Fruit fly (Drosophila melanogaster): ENCODE measurements around the gene bsk.
A peak's percentile ranks its signal among the peaks of the same experiment; 100 is the strongest.

bsk gene

dm6 chr2L:10291276-10291675, 41.0 kb upstream of the bsk start:
- no peak for TF ChIP-seq CG8301 (tag; optimal IDR thresholded peaks at IDR 0.05)
- TF ChIP-seq Snoo (tag; optimal IDR thresholded peaks at IDR 0.05): no peak
- TF ChIP-seq CG9948 (tag; optimal IDR thresholded peaks at IDR 0.05): no peak
- TF ChIP-seq D1 (tag; optimal IDR thresholded peaks at IDR 0.05): no peak
- no peak for TF ChIP-seq rn (GFP tag; IDR thresholded peaks at IDR 0.05)
- TF ChIP-seq CG8159 (tag; optimal IDR thresholded peaks at IDR 0.05): no peak
- TF ChIP-seq CG15710 (tag; optimal IDR thresholded peaks at IDR 0.05): no peak
- TF ChIP-seq EcR (GFP tag; optimal IDR thresholded peaks at IDR 0.05): no peak
- TF ChIP-seq CG10348 (GFP tag; IDR thresholded peaks at IDR 0.05): no peak
- TF ChIP-seq CG17806 (tag; optimal IDR thresholded peaks at IDR 0.05): no peak
- TF ChIP-seq Pif1A (GFP tag; optimal IDR thresholded peaks at IDR 0.05): no peak
- no peak for TF ChIP-seq CG14655 (GFP tag; optimal IDR thresholded peaks at IDR 0.05)

dm6 chr2L:10280772-10281171, 30.5 kb upstream of the bsk start, which contains the start of gene CG34043:
TSS of gene CG34043 (minus strand) at chr2L:10280872.
- TF ChIP-seq CG4496 (GFP tag; IDR thresholded peaks at IDR 0.05) (no peak), CG9948 (tag; optimal IDR thresholded peaks at IDR 0.05) (no peak), CG34367 (tag; optimal IDR thresholded peaks at IDR 0.05) (no peak), CG32121 (GFP tag; IDR thresholded peaks at IDR 0.05) (no peak)

- TF ChIP-seq fd96Ca (GFP tag; IDR thresholded peaks at IDR 0.05) (no peak), gl (tag; optimal IDR thresholded peaks at IDR 0.05) (no peak), CG8301 (tag; optimal IDR thresholded peaks at IDR 0.05) (no peak), CG8159 (tag; optimal IDR thresholded peaks at IDR 0.05) (no peak), CG32121 (GFP tag; IDR thresholded peaks at IDR 0.05) (no peak), EcR (GFP tag; optimal IDR thresholded peaks at IDR 0.05) (no peak), CG14655 (GFP tag; optimal IDR thresholded peaks at IDR 0.05) (no peak), Ets98B (GFP tag; IDR thresholded peaks at IDR 0.05) (no peak), CG15710 (tag; optimal IDR thresholded peaks at IDR 0.05) (no peak), D1 (tag; optimal IDR thresholded peaks at IDR 0.05) (no peak), rn (GFP tag; IDR thresholded peaks at IDR 0.05) (no peak), CG10348 (GFP tag; IDR thresholded peaks at IDR 0.05) (no peak), Pif1A (GFP tag; optimal IDR thresholded peaks at IDR 0.05) (no peak), CG13204 (GFP tag; optimal IDR thresholded peaks at IDR 0.05) (no peak), CG12605 (GFP tag; IDR thresholded peaks at IDR 0.05) (no peak), Snoo (tag; optimal IDR thresholded peaks at IDR 0.05) (no peak), CG34367 (tag; optimal IDR thresholded peaks at IDR 0.05) (no peak)
These were observed 28.4 kb upstream of the bsk start, which contains the start of gene Utx for dm6 chr2L:10278658-10279057. TSS of gene Utx (minus strand) at chr2L:10278811.

DNA sequence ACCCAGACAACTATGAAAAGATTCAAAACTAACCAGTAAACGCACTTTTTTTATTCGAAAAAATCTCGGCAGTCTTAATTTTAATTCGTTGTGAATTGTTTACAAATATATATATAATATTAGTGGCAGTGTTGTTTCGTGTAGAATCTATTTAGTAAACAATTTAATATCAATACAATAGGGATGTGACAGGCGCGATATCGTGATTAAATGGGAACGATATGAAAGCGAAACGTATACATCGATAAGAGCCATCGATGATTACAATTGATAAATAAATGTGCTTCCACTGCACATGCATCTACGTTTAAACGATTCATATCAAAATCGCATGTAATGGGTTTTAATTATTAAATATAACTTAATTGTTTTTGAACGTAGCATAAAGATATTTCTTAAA, 27.1 kb upstream of the bsk start:
- TF ChIP-seq CG32121 (GFP tag; IDR thresholded peaks at IDR 0.05) (no peak), CG9948 (tag; optimal IDR thresholded peaks at IDR 0.05) (no peak), Pif1B (GFP tag; optimal IDR thresholded peaks at IDR 0.05) (no peak), CG4496 (GFP tag; IDR thresholded peaks at IDR 0.05) (no peak), Snoo (tag; optimal IDR thresholded peaks at IDR 0.05) (no peak), gl (tag; optimal IDR thresholded peaks at IDR 0.05) (no peak), D1 (tag; optimal IDR thresholded peaks at IDR 0.05) (no peak), CG14655 (GFP tag; optimal IDR thresholded peaks at IDR 0.05) (no peak), Pif1A (GFP tag; optimal IDR thresholded peaks at IDR 0.05) (no peak), fd96Ca (GFP tag; IDR thresholded peaks at IDR 0.05) (no peak), CG17806 (tag; optimal IDR thresholded peaks at IDR 0.05) (no peak), CG8159 (tag; optimal IDR thresholded peaks at IDR 0.05) (no peak), CG34367 (tag; optimal IDR thresholded peaks at IDR 0.05) (no peak), CG15710 (tag; optimal IDR thresholded peaks at IDR 0.05) (no peak), CG13204 (GFP tag; optimal IDR thresholded peaks at IDR 0.05) (no peak), CG12605 (GFP tag; IDR thresholded peaks at IDR 0.05) (no peak)

- TF ChIP-seq Ets98B (GFP tag; IDR thresholded peaks at IDR 0.05) (no peak; the same call in 1 of the 2 replicates), D1 (tag; optimal IDR thresholded peaks at IDR 0.05) (no peak), Snoo (tag; optimal IDR thresholded peaks at IDR 0.05) (no peak), gl (tag; optimal IDR thresholded peaks at IDR 0.05) (peak; percentile 5), Pif1B (GFP tag; optimal IDR thresholded peaks at IDR 0.05) (peak; percentile 46), rn (GFP tag; IDR thresholded peaks at IDR 0.05) (peak; percentile 47; the same call in 1 of the 2 replicates), CG14655 (GFP tag; optimal IDR thresholded peaks at IDR 0.05) (no peak), CG15710 (tag; optimal IDR thresholded peaks at IDR 0.05) (no peak), CG10348 (GFP tag; IDR thresholded peaks at IDR 0.05) (no peak), CG8159 (tag; optimal IDR thresholded peaks at IDR 0.05) (no peak), fd96Ca (GFP tag; IDR thresholded peaks at IDR 0.05) (no peak), CG32121 (GFP tag; IDR thresholded peaks at IDR 0.05) (peak; percentile 27), CG12605 (GFP tag; IDR thresholded peaks at IDR 0.05) (peak; percentile 19; the same call in 1 of the 2 replicates), Pif1A (GFP tag; optimal IDR thresholded peaks at IDR 0.05) (peak; percentile 74), EcR (GFP tag; optimal IDR thresholded peaks at IDR 0.05) (no peak), CG13204 (GFP tag; optimal IDR thresholded peaks at IDR 0.05) (no peak), CG17806 (tag; optimal IDR thresholded peaks at IDR 0.05) (peak; percentile 32), CG8301 (tag; optimal IDR thresholded peaks at IDR 0.05) (no peak), CG34367 (tag; optimal IDR thresholded peaks at IDR 0.05) (no peak), CG4496 (GFP tag; IDR thresholded peaks at IDR 0.05) (peak; percentile 74)
These were observed 26.5 kb upstream of the bsk start for dm6 chr2L:10276846-10277245.

DNA sequence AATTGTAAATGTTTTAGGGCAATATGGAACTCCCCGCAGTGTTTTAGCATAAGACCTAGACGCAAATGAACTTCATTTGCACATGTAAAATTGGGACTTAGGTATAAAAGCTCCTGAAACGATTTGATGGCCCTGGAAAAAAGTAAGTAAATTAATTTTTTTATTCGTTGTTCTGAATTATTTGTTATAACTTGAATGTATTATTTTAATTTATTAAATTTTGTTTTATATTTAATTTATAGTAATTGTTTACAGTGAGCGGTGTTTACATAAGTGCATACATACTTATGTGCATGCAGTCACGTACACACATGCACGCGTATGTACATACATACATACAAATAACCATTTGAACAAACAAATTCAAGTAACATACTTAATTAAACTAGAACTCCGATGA, 26.1 kb upstream of the bsk start:
- TF ChIP-seq CG32121 (GFP tag; IDR thresholded peaks at IDR 0.05) (peak; percentile 64), CG15710 (tag; optimal IDR thresholded peaks at IDR 0.05) (peak; percentile 37), Snoo (tag; optimal IDR thresholded peaks at IDR 0.05) (peak; percentile 45), CG4496 (GFP tag; IDR thresholded peaks at IDR 0.05) (peak; percentile 67; the same call in 2 of the 3 replicates), Pif1B (GFP tag; optimal IDR thresholded peaks at IDR 0.05) (no peak), Ets98B (GFP tag; IDR thresholded peaks at IDR 0.05) (no peak; the same call in 1 of the 2 replicates), CG12605 (GFP tag; IDR thresholded peaks at IDR 0.05) (peak; percentile 64), CG17806 (tag; optimal IDR thresholded peaks at IDR 0.05) (peak; percentile 75)
